Worm (Caenorhabditis elegans) whole organism, late embryonic: ENCODE data around the gene idpc-4.

Source experiments
- C38D4.7 ChIP-seq: fragments of 200-800 bp; sonication (Bioruptor generic); optimal IDR thresholded peaks from 2 replicates; lab custom pipeline; 2018; ENCODE audit warnings: mild to moderate bottlenecking, missing genetic modification characterization, moderate library complexity, missing compliant biosample characterization
- K02D7.2 ChIP-seq: sonication (generic microtip); optimal IDR thresholded peaks from 2 replicates; lab custom pipeline; 2017; ENCODE audit warnings: mild to moderate bottlenecking, missing genetic modification characterization, missing compliant biosample characterization
- K09A11.1 ChIP-seq: sonication (generic microtip); optimal IDR thresholded peaks from 2 replicates; lab custom pipeline; 2017; ENCODE audit warnings: antibody characterized with exemption, mild to moderate bottlenecking, missing genetic modification characterization, missing compliant biosample characterization; ENCODE audit not compliant: insufficient read depth
- T23F11.4 ChIP-seq: fragments of 200-800 bp; sonication (Bioruptor generic); optimal IDR thresholded peaks from 2 replicates; lab custom pipeline; 2018; ENCODE audit warnings: mild to moderate bottlenecking, missing genetic modification characterization, missing compliant biosample characterization
- ahr-1 ChIP-seq: sonication (generic microtip); optimal IDR thresholded peaks from 2 replicates; lab custom pipeline; 2016; ENCODE audit warnings: missing genetic modification characterization, missing compliant biosample characterization
- ceh-14 ChIP-seq: sonication (generic microtip); optimal IDR thresholded peaks from 2 replicates; lab custom pipeline; 2016; ENCODE audit warnings: missing genotype, missing genetic modification characterization, missing compliant biosample characterization
- ceh-18 ChIP-seq: sonication (generic microtip); optimal IDR thresholded peaks from 2 replicates; lab custom pipeline; 2016; ENCODE audit warnings: missing genetic modification characterization, missing compliant biosample characterization
- ceh-19 ChIP-seq: fragments of 200-800 bp; sonication (Bioruptor generic); optimal IDR thresholded peaks from 2 replicates; lab custom pipeline; 2018; ENCODE audit warnings: mild to moderate bottlenecking, missing genetic modification characterization, missing compliant biosample characterization
- ceh-22 ChIP-seq: sonication (generic microtip); optimal IDR thresholded peaks from 2 replicates; lab custom pipeline; 2017; ENCODE audit warnings: missing biosample characterization, missing genetic modification characterization
- ceh-34 ChIP-seq: sonication (generic microtip); optimal IDR thresholded peaks from 2 replicates; lab custom pipeline; 2016; ENCODE audit warnings: mild to moderate bottlenecking, missing genetic modification characterization, missing compliant biosample characterization
- ceh-48 ChIP-seq: sonication (generic microtip); optimal IDR thresholded peaks from 2 replicates; lab custom pipeline; 2016; ENCODE audit warnings: missing genetic modification characterization, inconsistent platforms, missing compliant biosample characterization
- dmd-4 ChIP-seq: sonication (generic microtip); optimal IDR thresholded peaks from 2 replicates; lab custom pipeline; 2016; ENCODE audit warnings: borderline replicate concordance, missing genetic modification characterization, missing compliant biosample characterization
- dve-1 ChIP-seq: sonication (generic microtip); optimal IDR thresholded peaks from 2 replicates; lab custom pipeline; 2017; ENCODE audit warnings: antibody characterized with exemption, mild to moderate bottlenecking, missing genetic modification characterization, missing compliant biosample characterization
- ets-4 ChIP-seq: sonication (generic microtip); optimal IDR thresholded peaks from 2 replicates; lab custom pipeline; 2016; ENCODE audit warnings: missing genetic modification characterization, missing compliant biosample characterization
- fax-1 ChIP-seq: sonication (generic microtip); optimal IDR thresholded peaks from 2 replicates; lab custom pipeline; 2016; ENCODE audit warnings: missing genotype, missing genetic modification characterization, missing compliant biosample characterization
- fkh-10 ChIP-seq: fragments of 150-350 bp; optimal IDR thresholded peaks from 2 replicates; lab custom pipeline; 2014; ENCODE audit warnings: missing biosample characterization, missing genetic modification reagents, missing genetic modification characterization
- hlh-13 ChIP-seq: fragments of 200-800 bp; sonication (Bioruptor generic); optimal IDR thresholded peaks from 2 replicates; lab custom pipeline; 2018; ENCODE audit warnings: mild to moderate bottlenecking, missing genetic modification characterization, missing compliant biosample characterization
- hlh-8 ChIP-seq: sonication (generic microtip); optimal IDR thresholded peaks from 2 replicates; lab custom pipeline; 2016; ENCODE audit warnings: missing genotype, missing genetic modification characterization, missing compliant biosample characterization
- lim-6 ChIP-seq: sonication (generic microtip); optimal IDR thresholded peaks from 2 replicates; lab custom pipeline; 2016; ENCODE audit warnings: missing genetic modification characterization, missing compliant biosample characterization
- lin-11 ChIP-seq: fragments of 200-800 bp; sonication (Bioruptor generic); optimal IDR thresholded peaks from 2 replicates; lab custom pipeline; 2018; ENCODE audit warnings: mild to moderate bottlenecking, missing genetic modification characterization, missing compliant biosample characterization
- mec-3 ChIP-seq: sonication (generic microtip); optimal IDR thresholded peaks from 2 replicates; lab custom pipeline; 2016; ENCODE audit warnings: borderline replicate concordance, missing genetic modification characterization, missing compliant biosample characterization
- nfya-1 ChIP-seq: sonication (generic microtip); optimal IDR thresholded peaks from 2 replicates; lab custom pipeline; 2017; ENCODE audit warnings: missing genetic modification characterization, mild to moderate bottlenecking, missing compliant biosample characterization, antibody characterized with exemption, moderate library complexity
- nhr-232 ChIP-seq: sonication (generic microtip); optimal IDR thresholded peaks from 2 replicates; lab custom pipeline; 2016; ENCODE audit warnings: missing genetic modification characterization, missing compliant biosample characterization
- pag-3 ChIP-seq: sonication (generic microtip); optimal IDR thresholded peaks from 2 replicates; lab custom pipeline; 2016; ENCODE audit warnings: missing compliant biosample characterization, missing genetic modification characterization, borderline replicate concordance
- pat-9 ChIP-seq: fragments of 200-800 bp; sonication (Bioruptor generic); optimal IDR thresholded peaks from 2 replicates; lab custom pipeline; 2018; ENCODE audit warnings: mild to moderate bottlenecking, missing genetic modification characterization, moderate library complexity, missing compliant biosample characterization
- pax-1 ChIP-seq: fragments of 150-350 bp; optimal IDR thresholded peaks from 2 replicates; lab custom pipeline; 2014; ENCODE audit warnings: missing biosample characterization, missing genetic modification characterization
- pha-4 ChIP-seq: fragments of 150-350 bp; optimal IDR thresholded peaks from 2 replicates; lab custom pipeline; 2018; ENCODE audit warnings: missing biosample characterization, missing genetic modification reagents, missing genetic modification characterization
- rnt-1 ChIP-seq: sonication (generic microtip); optimal IDR thresholded peaks from 2 replicates; lab custom pipeline; 2016; ENCODE audit warnings: missing genetic modification characterization, missing compliant biosample characterization
- sdc-2 ChIP-seq: sonication (generic microtip); optimal IDR thresholded peaks from 2 replicates; lab custom pipeline; 2016; ENCODE audit warnings: missing genotype, missing genetic modification characterization, missing compliant biosample characterization
- sox-2 ChIP-seq: fragments of 200-800 bp; sonication (Bioruptor generic); IDR thresholded peaks from 2 replicates; pipeline ENCODE4 v1.3.6; 2022; ENCODE audit warnings: missing genetic modification reagents, missing genetic modification characterization, missing compliant biosample characterization
- tbx-2 ChIP-seq: sonication (generic microtip); optimal IDR thresholded peaks from 2 replicates; lab custom pipeline; 2016; ENCODE audit warnings: missing genetic modification characterization, missing compliant biosample characterization
- tbx-7 ChIP-seq: sonication (generic microtip); optimal IDR thresholded peaks from 2 replicates; lab custom pipeline; 2016; ENCODE audit warnings: missing genotype, missing genetic modification characterization, missing compliant biosample characterization
- unc-86 ChIP-seq: sonication (generic microtip); optimal IDR thresholded peaks from 2 replicates; lab custom pipeline; 2016; ENCODE audit warnings: missing genetic modification characterization, missing compliant biosample characterization
- ztf-16 ChIP-seq: sonication (generic microtip); optimal IDR thresholded peaks from 2 replicates; lab custom pipeline; 2017; ENCODE audit warnings: missing genetic modification characterization, missing compliant biosample characterization

idpc-4 gene

DNA sequence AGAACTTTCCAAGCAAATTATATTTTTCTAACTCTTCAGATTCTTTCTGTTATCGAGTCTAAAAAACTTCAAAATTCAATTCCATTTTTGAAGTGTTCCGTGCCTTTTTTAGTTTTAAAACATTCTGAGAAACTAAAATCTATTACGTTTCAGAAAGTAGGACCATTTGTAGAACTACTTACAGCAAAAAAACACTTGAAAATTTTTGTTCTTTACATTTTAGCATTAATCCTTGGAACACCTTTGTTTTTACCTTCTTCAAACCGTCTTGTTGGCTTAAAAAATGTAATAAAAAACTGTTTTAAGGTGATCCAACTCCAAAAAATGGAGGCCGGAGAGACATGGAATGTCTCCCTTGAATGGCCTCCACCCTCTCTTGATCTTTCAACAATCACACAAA, 17.0 kb upstream of the idpc-4 start, which contains the start of gene dop-2:
Gene dop-2 (plus strand): TSS at position 301 of the 400 bp plus-strand sequence.
- no peak for TF ChIP-seq ceh-34 (tag; lab: Kevin White, UChicago)
- TF ChIP-seq sox-2 (GFP tag; lab: Robert Waterston, UW) = no peak
- no peak for TF ChIP-seq K09A11.1 (tag; lab: Kevin White, UChicago)
- TF ChIP-seq ets-4 = no peak
- no peak for TF ChIP-seq unc-86 (tag; lab: Kevin White, UChicago)
- no peak for TF ChIP-seq fax-1 (tag; lab: Kevin White, UChicago)
- TF ChIP-seq tbx-7 (tag; lab: Kevin White, UChicago) = no peak

DNA sequence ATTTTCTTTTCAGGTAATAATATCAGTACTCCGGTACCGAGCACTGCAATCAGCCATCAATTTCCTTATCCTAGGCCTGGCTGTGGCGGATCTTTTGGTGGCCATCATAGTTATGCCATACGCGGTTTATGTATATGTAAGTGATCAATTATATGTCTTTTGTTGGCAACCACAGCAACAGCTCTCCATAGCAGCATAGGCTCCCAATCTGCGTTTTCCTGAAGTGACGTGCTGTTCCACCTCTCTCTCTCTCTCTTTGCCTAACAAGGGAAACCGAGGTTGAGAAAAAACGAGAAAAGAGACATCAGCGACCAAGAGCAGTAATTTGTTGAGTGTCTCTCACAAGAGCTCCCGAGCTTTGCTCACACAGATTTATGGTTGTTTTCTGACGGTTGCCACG, 16.0 kb upstream of the idpc-4 start:
- TF ChIP-seq ceh-19 (GFP tag; lab: Kevin White, UChicago) (no peak), nhr-232 (tag; lab: Kevin White, UChicago) (no peak), ceh-18 (tag; lab: Kevin White, UChicago) (no peak), T23F11.4 (no peak), pat-9 (tag; lab: Kevin White, UChicago) (no peak), dmd-4 (tag; lab: Kevin White, UChicago) (no peak), ahr-1 (tag; lab: Kevin White, UChicago) (no peak), unc-86 (tag; lab: Kevin White, UChicago) (no peak), lim-6 (tag; lab: Kevin White, UChicago) (no peak), ceh-22 (no peak), fax-1 (tag; lab: Kevin White, UChicago) (no peak), nfya-1 (tag; lab: Kevin White, UChicago) (no peak), sdc-2 (tag; lab: Kevin White, UChicago) (no peak), pag-3 (tag; lab: Kevin White, UChicago) (no peak), lin-11 (tag; lab: Kevin White, UChicago) (no peak), K09A11.1 (tag; lab: Kevin White, UChicago) (no peak), rnt-1 (no peak)

DNA sequence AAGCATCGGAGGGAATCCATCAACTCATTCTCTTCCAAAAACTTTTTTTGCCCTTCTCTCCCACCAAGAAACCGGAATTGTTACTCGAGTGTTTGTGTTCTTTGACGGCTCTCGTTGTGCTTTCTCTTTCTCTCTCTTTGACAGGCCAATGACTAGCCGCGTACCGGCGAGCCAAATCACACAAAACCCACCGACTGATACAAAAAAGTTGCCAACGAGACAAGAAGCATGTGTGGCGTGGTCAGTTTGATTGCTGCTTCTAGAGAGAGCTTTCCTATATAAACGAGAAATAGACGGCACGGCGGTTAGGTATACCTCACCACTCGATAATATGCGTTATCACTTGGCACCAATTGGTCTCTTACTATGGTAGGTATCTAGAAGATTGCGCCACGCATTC, 9.5 kb upstream of the idpc-4 start, which contains the start of gene pqn-63:
Gene pqn-63 (plus strand): TSS at position 307 of the 400 bp plus-strand sequence.
- TF ChIP-seq ceh-48 (tag; lab: Kevin White, UChicago) = no peak
- TF ChIP-seq ets-4 = peak; percentile 8

DNA sequence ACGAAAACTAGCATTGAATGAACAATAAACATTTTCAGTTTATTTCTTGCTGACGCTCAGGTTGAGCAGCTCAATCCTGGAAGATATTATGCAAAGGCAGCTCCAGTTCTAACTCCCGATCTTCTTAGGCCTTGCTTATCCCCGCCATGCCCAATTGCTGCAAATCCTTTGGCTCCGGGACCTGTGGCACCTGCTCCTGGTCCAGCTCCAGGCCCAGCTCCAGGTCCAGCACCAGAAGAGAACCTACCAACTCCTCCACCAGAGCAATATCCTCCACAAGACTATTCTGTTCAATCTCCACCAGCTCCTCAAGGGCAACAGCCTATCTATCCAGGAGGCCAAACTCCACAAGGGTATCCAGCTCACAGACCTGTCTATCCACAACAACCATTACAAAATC, 9.1 kb upstream of the idpc-4 start:
- no peak for TF ChIP-seq pag-3 (tag; lab: Kevin White, UChicago)
- TF ChIP-seq pax-1 (tag; lab: Kevin White, UChicago) = no peak
- no peak for TF ChIP-seq K02D7.2 (tag; lab: Kevin White, UChicago)
- no peak for TF ChIP-seq fkh-10 (GFP tag; lab: Kevin White, UChicago)
- no peak for TF ChIP-seq nhr-232 (tag; lab: Kevin White, UChicago)
- TF ChIP-seq ceh-14 (tag; lab: Kevin White, UChicago) = no peak
- TF ChIP-seq ceh-19 (GFP tag; lab: Kevin White, UChicago) = no peak
- TF ChIP-seq hlh-13 = no peak

DNA sequence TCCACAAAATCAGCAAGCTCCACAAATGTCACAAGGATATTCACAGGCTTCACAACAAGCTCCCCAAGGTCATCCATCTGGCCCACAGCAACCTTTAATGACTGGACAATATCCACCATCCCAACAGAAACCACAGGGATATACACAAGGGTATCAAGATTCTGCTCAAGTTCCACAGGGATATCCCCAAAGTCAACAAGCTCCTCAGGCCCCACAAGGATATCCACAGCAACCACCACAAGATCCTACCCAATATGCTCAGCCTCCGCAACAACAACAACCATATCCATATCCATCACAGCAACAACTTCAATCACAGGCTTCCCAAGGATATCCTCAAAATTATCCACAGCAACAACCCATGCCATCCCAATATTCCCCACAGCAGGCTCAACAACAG, 8.5 kb upstream of the idpc-4 start:
- TF ChIP-seq tbx-2 (tag; lab: Kevin White, UChicago) (no peak), ztf-16 (no peak), dve-1 (tag; lab: Kevin White, UChicago) (peak; percentile 93)

DNA sequence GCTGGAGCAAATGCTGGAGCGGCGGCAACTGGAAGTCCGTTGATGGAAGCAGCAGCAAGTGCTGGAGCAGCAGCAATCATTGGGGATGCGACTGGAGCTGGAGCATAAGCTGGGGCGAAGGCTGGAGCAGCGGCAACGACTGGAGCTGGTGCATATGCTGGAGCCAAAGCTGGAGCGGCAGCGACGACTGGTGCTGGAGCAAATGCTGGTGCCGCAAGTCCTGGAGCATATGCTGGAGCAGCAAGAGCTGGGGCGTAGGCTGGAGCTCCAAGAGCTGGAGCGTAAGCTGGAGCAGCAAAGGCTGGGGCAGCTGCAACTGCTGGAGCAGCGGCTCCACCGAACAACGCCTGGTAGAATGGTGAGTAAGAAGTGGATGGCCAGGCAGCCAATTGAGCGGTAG, 6.8 kb upstream of the idpc-4 start:
- TF ChIP-seq C38D4.7 (GFP tag; lab: Kevin White, UChicago) (no peak), tbx-7 (tag; lab: Kevin White, UChicago) (no peak), mec-3 (peak; percentile 31), ceh-48 (tag; lab: Kevin White, UChicago) (no peak), hlh-8 (tag; lab: Kevin White, UChicago) (no peak), dmd-4 (tag; lab: Kevin White, UChicago) (no peak), pha-4 (no peak)
- TF ChIP-seq, all 69 proteins: peak for 1
